Worm (Caenorhabditis elegans) whole organism, L1 larva: ENCODE data around the gene daf-12.

Source experiments
- Y116A8C.19 ChIP-seq: sonication (generic microtip); optimal IDR thresholded peaks from 2 replicates; lab custom pipeline; 2016; ENCODE audit warnings: missing compliant biosample characterization, missing genetic modification characterization, borderline replicate concordance
- aha-1 ChIP-seq: fragments of 150-350 bp; optimal IDR thresholded peaks from 2 replicates; lab custom pipeline; 2014; ENCODE audit warnings: missing biosample characterization, missing genetic modification characterization
- aly-2 ChIP-seq: fragments of 150-350 bp; optimal IDR thresholded peaks from 2 replicates; lab custom pipeline; 2014; ENCODE audit warnings: missing biosample characterization, missing genetic modification characterization
- ama-1 ChIP-seq: fragments of 150-350 bp; optimal IDR thresholded peaks from 2 replicates; lab custom pipeline; 2014
- blmp-1 ChIP-seq: fragments of 150-350 bp; optimal IDR thresholded peaks from 2 replicates; lab custom pipeline; 2014; ENCODE audit warnings: missing biosample characterization, missing genetic modification characterization
- ceh-8 ChIP-seq: fragments of 200-800 bp; sonication (Bioruptor generic); optimal IDR thresholded peaks from 2 replicates; lab custom pipeline; 2018; ENCODE audit warnings: mild to moderate bottlenecking, missing genetic modification characterization, moderate library complexity, missing compliant biosample characterization
- ceh-82 ChIP-seq, 3 experiments: fragments of 150-350 bp in 1 of 3; sonication (generic microtip) in 2 of 3; optimal IDR thresholded peaks; 2 replicates each; lab custom pipeline; 2014 to 2017; ENCODE audit warnings: missing biosample characterization in 3 of 3, missing genetic modification characterization in 3 of 3
- ces-1 ChIP-seq: fragments of 150-350 bp; optimal IDR thresholded peaks from 2 replicates; lab custom pipeline; 2014; ENCODE audit warnings: missing biosample characterization, missing genetic modification reagents, missing genetic modification characterization
- dpl-1 ChIP-seq, 3 experiments: fragments of 150-350 bp in 2 of 3; sonication (generic microtip) in 1 of 3; optimal IDR thresholded peaks; 2 replicates each; lab custom pipeline; 2014 to 2017; ENCODE audit warnings: missing biosample characterization in 3 of 3, missing genetic modification characterization in 3 of 3, missing genetic modification reagents in 3 of 3
- dsc-1 ChIP-seq: sonication (generic microtip); optimal IDR thresholded peaks from 2 replicates; lab custom pipeline; 2016; ENCODE audit warnings: mild to moderate bottlenecking, missing genetic modification characterization, missing compliant biosample characterization
- egl-13 ChIP-seq: sonication (generic microtip); optimal IDR thresholded peaks from 2 replicates; lab custom pipeline; 2016; ENCODE audit warnings: missing genotype, missing genetic modification reagents, missing genetic modification characterization, missing compliant biosample characterization
- egl-27 ChIP-seq, 2 experiments: fragments of 150-350 bp in 1 of 2; sonication (generic microtip); optimal IDR thresholded peaks; 3 replicates each; lab custom pipeline; 2017 to 2018; ENCODE audit warnings: missing biosample characterization in 2 of 2, missing genetic modification characterization in 2 of 2, missing genetic modification reagents in 2 of 2
- elt-2 ChIP-seq: sonication (generic microtip); optimal IDR thresholded peaks from 2 replicates; lab custom pipeline; 2016; ENCODE audit warnings: missing genetic modification characterization, mild to moderate bottlenecking, inconsistent platforms, missing compliant biosample characterization, missing genetic modification reagents
- elt-3 ChIP-seq, 6 experiments: fragments of 150-350 bp in 1 of 6; sonication (generic microtip); optimal IDR thresholded peaks; 2 replicates each; lab custom pipeline; 2017 to 2018; ENCODE audit warnings: missing biosample characterization in 6 of 6, missing genetic modification characterization in 6 of 6, inconsistent platforms in 1 of 6
- fkh-10 ChIP-seq: sonication (generic microtip); optimal IDR thresholded peaks from 2 replicates; lab custom pipeline; 2017; ENCODE audit warnings: missing biosample characterization, missing genetic modification reagents, missing genetic modification characterization
- fos-1 ChIP-seq: fragments of 150-350 bp; optimal IDR thresholded peaks from 2 replicates; lab custom pipeline; 2014; ENCODE audit warnings: missing biosample characterization, missing genetic modification characterization
- hpl-2 ChIP-seq: fragments of 150-350 bp; optimal IDR thresholded peaks from 2 replicates; lab custom pipeline; 2014; ENCODE audit warnings: missing biosample characterization, missing genetic modification reagents, missing genetic modification characterization
- irx-1 ChIP-seq: sonication (generic microtip); optimal IDR thresholded peaks from 2 replicates; lab custom pipeline; 2016; ENCODE audit warnings: missing genetic modification characterization, missing compliant biosample characterization
- lin-14 ChIP-seq: fragments of 200-800 bp; sonication (Bioruptor generic); optimal IDR thresholded peaks from 2 replicates; lab custom pipeline; 2018; ENCODE audit warnings: mild to moderate bottlenecking, missing genetic modification characterization, moderate library complexity, missing compliant biosample characterization
- lin-15B ChIP-seq: fragments of 150-350 bp; sonication (generic microtip); optimal IDR thresholded peaks from 3 replicates; lab custom pipeline; 2014; ENCODE audit warnings: missing biosample characterization, missing genetic modification characterization
- lin-39 ChIP-seq: fragments of 150-350 bp; optimal IDR thresholded peaks from 2 replicates; lab custom pipeline; 2014; ENCODE audit warnings: missing biosample characterization, missing genetic modification reagents, missing genetic modification characterization
- mdl-1 ChIP-seq, 2 experiments: fragments of 150-350 bp; optimal IDR thresholded peaks; 2 replicates each; lab custom pipeline; 2014 to 2017; ENCODE audit warnings: missing biosample characterization in 2 of 2, missing genetic modification characterization in 2 of 2, inconsistent platforms in 1 of 2
- nhr-19 ChIP-seq: fragments of 200-800 bp; sonication (Bioruptor generic); conservative IDR thresholded peaks from 2 replicates; pipeline ENCODE4 v1.3.6; 2022; ENCODE audit warnings: missing genetic modification characterization, missing compliant biosample characterization
- nhr-20 ChIP-seq: sonication (generic microtip); optimal IDR thresholded peaks from 2 replicates; lab custom pipeline; 2016; ENCODE audit warnings: mild to moderate bottlenecking, missing genetic modification characterization, missing compliant biosample characterization
- nhr-237 ChIP-seq: fragments of 150-350 bp; optimal IDR thresholded peaks from 2 replicates; lab custom pipeline; 2014; ENCODE audit warnings: missing biosample characterization, missing genetic modification characterization
- nhr-28 ChIP-seq: fragments of 150-350 bp; optimal IDR thresholded peaks from 2 replicates; lab custom pipeline; 2014; ENCODE audit warnings: missing biosample characterization, missing genetic modification characterization
- nhr-47 ChIP-seq: sonication (generic microtip); optimal IDR thresholded peaks from 2 replicates; lab custom pipeline; 2016; ENCODE audit warnings: mild to moderate bottlenecking, missing genetic modification characterization, moderate library complexity, missing compliant biosample characterization
- nhr-71 ChIP-seq: sonication (generic microtip); optimal IDR thresholded peaks from 2 replicates; lab custom pipeline; 2016; ENCODE audit warnings: mild to moderate bottlenecking, missing genetic modification characterization, moderate library complexity, missing compliant biosample characterization
- nhr-77 ChIP-seq: fragments of 150-350 bp; optimal IDR thresholded peaks from 2 replicates; lab custom pipeline; 2014; ENCODE audit warnings: missing biosample characterization, missing genetic modification characterization
- nhr-84 ChIP-seq: sonication (generic microtip); optimal IDR thresholded peaks from 2 replicates; lab custom pipeline; 2017; ENCODE audit warnings: missing biosample characterization, missing genetic modification characterization
- nhr-85 ChIP-seq: sonication (generic microtip); peaks from one replicate; lab custom pipeline; 2016; ENCODE audit warnings: missing genetic modification characterization, inconsistent platforms, missing compliant biosample characterization
- pqm-1 ChIP-seq: sonication (generic microtip); optimal IDR thresholded peaks from 3 replicates; lab custom pipeline; 2017; ENCODE audit warnings: missing biosample characterization, missing genetic modification characterization
- rnt-1 ChIP-seq: sonication (generic microtip); optimal IDR thresholded peaks from 2 replicates; lab custom pipeline; 2016; ENCODE audit warnings: mild to moderate bottlenecking, missing genetic modification characterization, moderate library complexity, missing compliant biosample characterization
- snpc-4 ChIP-seq: fragments of 150-350 bp; optimal IDR thresholded peaks from 2 replicates; lab custom pipeline; 2014; ENCODE audit warnings: missing biosample characterization, missing genetic modification characterization
- snu-23 ChIP-seq: sonication (generic microtip); optimal IDR thresholded peaks from 2 replicates; lab custom pipeline; 2016; ENCODE audit warnings: missing genetic modification characterization, missing compliant biosample characterization
- sox-4 ChIP-seq: sonication (generic microtip); optimal IDR thresholded peaks from 2 replicates; lab custom pipeline; 2016; ENCODE audit warnings: missing genetic modification characterization, missing compliant biosample characterization
- swsn-7 ChIP-seq: sonication (generic microtip); optimal IDR thresholded peaks from 2 replicates; lab custom pipeline; 2016; ENCODE audit warnings: missing genetic modification characterization, missing compliant biosample characterization
- unc-130 ChIP-seq: fragments of 150-350 bp; optimal IDR thresholded peaks from 2 replicates; lab custom pipeline; 2017; ENCODE audit warnings: missing biosample characterization, missing genetic modification characterization, inconsistent platforms
- unc-30 ChIP-seq: sonication (generic microtip); optimal IDR thresholded peaks from 2 replicates; lab custom pipeline; 2017; ENCODE audit warnings: missing biosample characterization, missing genetic modification characterization
- unc-86 ChIP-seq: sonication (generic microtip); optimal IDR thresholded peaks from 2 replicates; lab custom pipeline; 2016; ENCODE audit warnings: missing genetic modification characterization, missing compliant biosample characterization
- unc-98 ChIP-seq: fragments of 200-800 bp; sonication (Bioruptor generic); IDR thresholded peaks from 2 replicates; pipeline ENCODE4 v1.3.6; 2022; ENCODE audit warnings: missing genetic modification characterization, missing compliant biosample characterization
- xbp-1 ChIP-seq: sonication (generic microtip); optimal IDR thresholded peaks from 2 replicates; lab custom pipeline; 2016; ENCODE audit warnings: missing genetic modification characterization, missing compliant biosample characterization
- zip-4 ChIP-seq: fragments of 200-800 bp; sonication (Bioruptor generic); optimal IDR thresholded peaks from 2 replicates; lab custom pipeline; 2018; ENCODE audit warnings: mild to moderate bottlenecking, missing genetic modification characterization, moderate library complexity, missing compliant biosample characterization
- ztf-11 ChIP-seq, 2 experiments: sonication (generic microtip); optimal IDR thresholded peaks; 2 replicates each; lab custom pipeline; 2016 to 2017; ENCODE audit warnings: missing genetic modification characterization in 2 of 2, missing biosample characterization in 1 of 2, missing compliant biosample characterization in 1 of 2
- ztf-4 ChIP-seq: fragments of 150-350 bp; optimal IDR thresholded peaks from 2 replicates; lab custom pipeline; 2014; ENCODE audit warnings: missing biosample characterization, missing genetic modification characterization

daf-12 gene

ce11 chrX:10593756-10594376 lies 41.8 kb upstream of the daf-12 start:
- no peak for TF ChIP-seq nhr-71 (tag; lab: Kevin White, UChicago)
- no peak for TF ChIP-seq lin-39 (tag; lab: Kevin White, UChicago)
- peak; percentile 99 for TF ChIP-seq blmp-1 (tag; lab: Kevin White, UChicago)
- peak; percentile 27 for TF ChIP-seq nhr-85
- TF ChIP-seq hpl-2 (GFP tag; lab: Kevin White, UChicago): no peak
- peak; percentile 4 for TF ChIP-seq dsc-1 (tag; lab: Kevin White, UChicago)
- peak; percentile 7 for TF ChIP-seq nhr-47
- TF ChIP-seq lin-14 (GFP tag; lab: Kevin White, UChicago): peak; percentile 14
- peak in 2 of 6 experiments; percentile 26 to 81 for TF ChIP-seq elt-3 (tag; optimal IDR thresholded peaks at IDR 0.05; lab: Kevin White, UChicago)
- no peak for TF ChIP-seq nhr-77
- TF ChIP-seq ama-1: no peak
- TF ChIP-seq ztf-4 (tag; lab: Kevin White, UChicago): peak; percentile 12
- TF ChIP-seq unc-130 (tag; lab: Kevin White, UChicago): peak; percentile 10

ce11 chrX:10594701-10595421 lies 40.8 kb upstream of the daf-12 start:
- TF ChIP-seq ces-1 (GFP tag; lab: Kevin White, UChicago) (no peak), unc-130 (tag; lab: Kevin White, UChicago) (no peak), lin-14 (GFP tag; lab: Kevin White, UChicago) (peak; percentile 45), nhr-20 (tag; lab: Kevin White, UChicago) (peak; percentile 17), lin-15B (tag; lab: Kevin White, UChicago) (no peak), fkh-10 (peak; percentile 95), rnt-1 (tag; lab: Kevin White, UChicago) (peak; percentile 6), nhr-85 (peak; percentile 56), snu-23 (GFP tag; lab: Kevin White, UChicago) (peak; percentile 17), blmp-1 (tag; lab: Kevin White, UChicago) (peak; percentile 71)

ce11 chrX:10596420-10596907 lies 39.2 kb upstream of the daf-12 start:
- TF ChIP-seq pqm-1 (tag; lab: Kevin White, UChicago) (no peak), nhr-28 (tag; lab: Kevin White, UChicago) (no peak), blmp-1 (tag; lab: Kevin White, UChicago) (peak; percentile 64), fos-1 (tag; lab: Kevin White, UChicago) (no peak), dsc-1 (tag; lab: Kevin White, UChicago) (no peak), Y116A8C.19 (no peak), ztf-11 (tag; optimal IDR thresholded peaks at IDR 0.05; lab: Kevin White, UChicago) (no peak), snpc-4 (tag; lab: Kevin White, UChicago) (no peak), unc-98 (GFP tag; lab: Robert Waterston, UW) (no peak), nhr-84 (tag; lab: Kevin White, UChicago) (no peak), unc-30 (tag; lab: Kevin White, UChicago) (no peak), swsn-7 (no peak), dpl-1 (GFP tag; optimal IDR thresholded peaks at IDR 0.05; lab: Kevin White, UChicago) (no peak), ces-1 (GFP tag; lab: Kevin White, UChicago) (no peak), nhr-77 (no peak), lin-14 (GFP tag; lab: Kevin White, UChicago) (peak; percentile 61), aly-2 (tag; lab: Kevin White, UChicago) (no peak), irx-1 (no peak), egl-13 (tag; lab: Kevin White, UChicago) (no peak), unc-86 (tag; lab: Kevin White, UChicago) (no peak), xbp-1 (tag; lab: Kevin White, UChicago) (peak; percentile 6), nhr-237 (tag; lab: Kevin White, UChicago) (no peak), egl-27 (tag; optimal IDR thresholded peaks at IDR 0.05; lab: Kevin White, UChicago) (no peak), fkh-10 (no peak), sox-4 (tag; lab: Kevin White, UChicago) (no peak), ama-1 (no peak), elt-2 (tag; lab: Kevin White, UChicago) (no peak), ceh-8 (GFP tag; lab: Kevin White, UChicago) (no peak), ceh-82 (tag; optimal IDR thresholded peaks at IDR 0.05; lab: Kevin White, UChicago) (no peak), aha-1 (tag; lab: Kevin White, UChicago) (no peak), nhr-19 (GFP tag; lab: Robert Waterston, UW) (no peak), nhr-47 (no peak), nhr-85 (peak; percentile 80), mdl-1 (tag; optimal IDR thresholded peaks at IDR 0.05; lab: Kevin White, UChicago) (no peak), zip-4 (GFP tag; lab: Kevin White, UChicago) (no peak), unc-130 (tag; lab: Kevin White, UChicago) (no peak)
